Fruit fly (Drosophila melanogaster) whole organism, prepupa: ENCODE measurements around the gene CG31760.

Experiments used
- Blimp-1 ChIP-seq: fragments of 200-800 bp; sonication (Bioruptor generic); optimal IDR thresholded peaks from 3 replicates; lab custom pipeline; 2017; ENCODE audit warnings: missing biosample characterization, missing genetic modification characterization, mild to moderate bottlenecking, moderate library complexity, missing genetic modification reagents
- CG10631 ChIP-seq: fragments of 200-800 bp; sonication (Bioruptor generic); optimal IDR thresholded peaks from 2 replicates; lab custom pipeline; 2016; ENCODE audit warnings: missing biosample characterization, missing genetic modification characterization
- CG10669 ChIP-seq: fragments of 200-800 bp; sonication (Bioruptor generic); optimal IDR thresholded peaks from 3 replicates; lab custom pipeline; 2018; ENCODE audit warnings: missing biosample characterization, mild to moderate bottlenecking, missing genetic modification characterization, moderate library complexity
- CG11294 ChIP-seq: fragments of 200-800 bp; sonication (Bioruptor generic); IDR thresholded peaks from 2 replicates; pipeline ENCODE4 v1.3.6; 2022; ENCODE audit warnings: missing biosample characterization, missing genetic modification characterization
- CG11762 ChIP-seq: fragments of 200-800 bp; sonication (Bioruptor generic); optimal IDR thresholded peaks from 3 replicates; lab custom pipeline; 2016; ENCODE audit warnings: missing biosample characterization, missing genetic modification characterization; ENCODE audit not compliant: insufficient read depth
- CG1621 ChIP-seq: fragments of 200-800 bp; sonication (Bioruptor generic); optimal IDR thresholded peaks from 3 replicates; lab custom pipeline; 2018; ENCODE audit warnings: missing biosample characterization, mild to moderate bottlenecking, missing genetic modification characterization
- CG16779 ChIP-seq: fragments of 200-800 bp; sonication (Bioruptor generic); optimal IDR thresholded peaks from 3 replicates; lab custom pipeline; 2017; ENCODE audit warnings: missing biosample characterization, mild to moderate bottlenecking, missing genetic modification characterization
- CG3032 ChIP-seq: fragments of 200-800 bp; optimal IDR thresholded peaks from 2 replicates; lab custom pipeline; 2019; ENCODE audit warnings: missing biosample characterization, mild to moderate bottlenecking, missing genetic modification characterization, moderate library complexity
- CG31627 ChIP-seq: fragments of 200-800 bp; sonication (Bioruptor generic); optimal IDR thresholded peaks from 3 replicates; lab custom pipeline; 2016; ENCODE audit warnings: missing biosample characterization, missing genetic modification characterization
- CG32006 ChIP-seq: fragments of 200-800 bp; sonication (Bioruptor generic); optimal IDR thresholded peaks from 3 replicates; lab custom pipeline; 2017; ENCODE audit warnings: missing biosample characterization, mild to moderate bottlenecking, missing genetic modification characterization
- CG34406 ChIP-seq: fragments of 200-800 bp; sonication (Bioruptor generic); optimal IDR thresholded peaks from 3 replicates; lab custom pipeline; 2016; ENCODE audit warnings: missing biosample characterization, missing genetic modification characterization
- CG3919 ChIP-seq: fragments of 200-800 bp; sonication (Bioruptor generic); optimal IDR thresholded peaks from 3 replicates; lab custom pipeline; 2016; ENCODE audit warnings: missing biosample characterization, missing genetic modification characterization
- CG4318 ChIP-seq: fragments of 200-800 bp; sonication (Bioruptor generic); optimal IDR thresholded peaks from 3 replicates; lab custom pipeline; 2017; ENCODE audit warnings: missing biosample characterization, mild to moderate bottlenecking, missing genetic modification characterization
- CG6163 ChIP-seq: fragments of 200-800 bp; sonication (Bioruptor generic); IDR thresholded peaks from 3 replicates; pipeline ENCODE4 v1.3.6; 2022; ENCODE audit warnings: missing biosample characterization, missing genetic modification characterization
- CG6276 ChIP-seq: fragments of 200-800 bp; sonication (Bioruptor generic); optimal IDR thresholded peaks from 2 replicates; lab custom pipeline; 2017; ENCODE audit warnings: missing biosample characterization, mild to moderate bottlenecking, missing genetic modification characterization
- CG6792 ChIP-seq: fragments of 200-800 bp; sonication (Bioruptor generic); optimal IDR thresholded peaks from 3 replicates; lab custom pipeline; 2016; ENCODE audit warnings: missing biosample characterization, missing genetic modification characterization
- CG6854 ChIP-seq: fragments of 200-800 bp; sonication (Bioruptor generic); optimal IDR thresholded peaks from 2 replicates; lab custom pipeline; 2017; ENCODE audit warnings: missing biosample characterization, mild to moderate bottlenecking, missing genetic modification characterization
- CG8319 ChIP-seq: fragments of 200-800 bp; sonication (Bioruptor generic); optimal IDR thresholded peaks from 3 replicates; lab custom pipeline; 2016; ENCODE audit warnings: missing biosample characterization, missing genetic modification characterization
- Eip78C ChIP-seq: fragments of 200-800 bp; sonication (Bioruptor generic); peaks from one replicate; lab custom pipeline; 2016; ENCODE audit warnings: missing biosample characterization, missing genetic modification characterization
- Eip93F ChIP-seq: fragments of 200-800 bp; sonication (Bioruptor generic); optimal IDR thresholded peaks from 2 replicates; lab custom pipeline; 2016; ENCODE audit warnings: missing biosample characterization, mild to moderate bottlenecking, missing genetic modification characterization
- Gug ChIP-seq: fragments of 200-800 bp; sonication (Bioruptor generic); IDR thresholded peaks from 2 replicates; pipeline ENCODE4 v1.3.6; 2022; ENCODE audit warnings: missing biosample characterization, missing genetic modification characterization
- Hr38 ChIP-seq: sonication (Bioruptor generic); optimal IDR thresholded peaks from 2 replicates; lab custom pipeline; 2016; ENCODE audit warnings: missing biosample characterization, missing genetic modification characterization
- Hr39 ChIP-seq: fragments of 200-800 bp; sonication (Bioruptor generic); optimal IDR thresholded peaks from 2 replicates; lab custom pipeline; 2016; ENCODE audit warnings: missing biosample characterization, missing genetic modification characterization
- Hr4 ChIP-seq: fragments of 200-800 bp; sonication (Bioruptor generic); optimal IDR thresholded peaks from 3 replicates; lab custom pipeline; 2016; ENCODE audit warnings: missing biosample characterization, missing genetic modification characterization
- Met ChIP-seq: fragments of 200-800 bp; sonication (Bioruptor generic); optimal IDR thresholded peaks from 3 replicates; lab custom pipeline; 2016; ENCODE audit warnings: missing biosample characterization, missing genetic modification characterization
- OdsH ChIP-seq: fragments of 200-800 bp; sonication (Bioruptor generic); optimal IDR thresholded peaks from 3 replicates; lab custom pipeline; 2016; ENCODE audit warnings: missing biosample characterization, missing genetic modification characterization
- Sox102F ChIP-seq: fragments of 200-800 bp; sonication (Bioruptor generic); optimal IDR thresholded peaks from 2 replicates; lab custom pipeline; 2016; ENCODE audit warnings: missing biosample characterization, mild to moderate bottlenecking, missing genetic modification characterization
- Sox14 ChIP-seq: fragments of 200-800 bp; sonication (Bioruptor generic); optimal IDR thresholded peaks from 3 replicates; lab custom pipeline; 2016; ENCODE audit warnings: missing biosample characterization, missing genetic modification characterization
- Sox15 ChIP-seq: fragments of 200-800 bp; sonication (Bioruptor generic); optimal IDR thresholded peaks from 3 replicates; lab custom pipeline; 2016; ENCODE audit warnings: missing biosample characterization, missing genetic modification characterization
- achi ChIP-seq: fragments of 200-800 bp; sonication (Bioruptor generic); optimal IDR thresholded peaks from 3 replicates; lab custom pipeline; 2016; ENCODE audit warnings: missing biosample characterization, missing genetic modification characterization
- acj6 ChIP-seq: fragments of 200-800 bp; sonication (Bioruptor generic); optimal IDR thresholded peaks from 3 replicates; lab custom pipeline; 2016; ENCODE audit warnings: missing biosample characterization, missing genetic modification characterization
- cyc ChIP-seq: fragments of 200-800 bp; sonication (Bioruptor generic); optimal IDR thresholded peaks from 3 replicates; lab custom pipeline; 2016; ENCODE audit warnings: missing biosample characterization, missing genetic modification characterization
- eg ChIP-seq: fragments of 200-800 bp; sonication (Bioruptor generic); IDR thresholded peaks from 3 replicates; pipeline ENCODE4 v1.3.6; 2022; ENCODE audit warnings: missing biosample characterization, missing genetic modification characterization
- esn ChIP-seq: fragments of 200-800 bp; sonication (Bioruptor generic); optimal IDR thresholded peaks from 2 replicates; lab custom pipeline; 2016; ENCODE audit warnings: missing biosample characterization, mild to moderate bottlenecking, missing genetic modification characterization, moderate library complexity
- fd59A ChIP-seq: fragments of 200-800 bp; sonication (Bioruptor generic); optimal IDR thresholded peaks from 2 replicates; lab custom pipeline; 2017; ENCODE audit warnings: missing biosample characterization, mild to moderate bottlenecking, missing genetic modification characterization, missing genetic modification reagents
- fd85E ChIP-seq: fragments of 200-800 bp; sonication (Bioruptor generic); optimal IDR thresholded peaks from 3 replicates; lab custom pipeline; 2016; ENCODE audit warnings: missing biosample characterization, missing genetic modification characterization
- fkh ChIP-seq: fragments of 200-800 bp; sonication (Bioruptor generic); optimal IDR thresholded peaks from 3 replicates; lab custom pipeline; 2017; ENCODE audit warnings: missing biosample characterization, mild to moderate bottlenecking, missing genetic modification characterization, moderate library complexity
- lz ChIP-seq: fragments of 200-800 bp; sonication (Bioruptor generic); optimal IDR thresholded peaks from 3 replicates; lab custom pipeline; 2016; ENCODE audit warnings: missing biosample characterization, missing genetic modification characterization
- net ChIP-seq: fragments of 200-800 bp; sonication (Bioruptor generic); optimal IDR thresholded peaks from 3 replicates; lab custom pipeline; 2016; ENCODE audit warnings: missing biosample characterization, missing genetic modification characterization
- pdm3 ChIP-seq: fragments of 200-800 bp; sonication (Bioruptor generic); optimal IDR thresholded peaks from 3 replicates; lab custom pipeline; 2016; ENCODE audit warnings: missing biosample characterization, missing genetic modification characterization
- salr ChIP-seq, 2 experiments: fragments of 200-800 bp; sonication (Bioruptor generic); optimal IDR thresholded peaks; 3 replicates each; lab custom pipeline; 2016 to 2018; ENCODE audit warnings: missing biosample characterization in 2 of 2, missing genetic modification characterization in 2 of 2, mild to moderate bottlenecking in 1 of 2
- spab ChIP-seq: fragments of 200-800 bp; sonication (Bioruptor generic); optimal IDR thresholded peaks from 2 replicates; lab custom pipeline; 2017; ENCODE audit warnings: missing biosample characterization, mild to moderate bottlenecking, missing genetic modification characterization, missing genetic modification reagents
- ss ChIP-seq, 2 experiments: fragments of 200-800 bp; sonication (Bioruptor generic); optimal IDR thresholded peaks; 2 replicates in 1 of 2; 3 replicates in 1 of 2; lab custom pipeline; 2017 to 2018; ENCODE audit warnings: mild to moderate bottlenecking in 2 of 2, missing biosample characterization in 2 of 2, missing genetic modification characterization in 2 of 2, moderate library complexity in 1 of 2
- svp ChIP-seq: fragments of 200-800 bp; sonication (Bioruptor generic); peaks from one replicate; lab custom pipeline; 2016; ENCODE audit warnings: missing biosample characterization, missing genetic modification characterization
- vri ChIP-seq: fragments of 200-800 bp; sonication (Bioruptor generic); optimal IDR thresholded peaks from 3 replicates; lab custom pipeline; 2016; ENCODE audit warnings: missing biosample characterization, mild to moderate bottlenecking, missing genetic modification characterization

Gene CG31760

DNA sequence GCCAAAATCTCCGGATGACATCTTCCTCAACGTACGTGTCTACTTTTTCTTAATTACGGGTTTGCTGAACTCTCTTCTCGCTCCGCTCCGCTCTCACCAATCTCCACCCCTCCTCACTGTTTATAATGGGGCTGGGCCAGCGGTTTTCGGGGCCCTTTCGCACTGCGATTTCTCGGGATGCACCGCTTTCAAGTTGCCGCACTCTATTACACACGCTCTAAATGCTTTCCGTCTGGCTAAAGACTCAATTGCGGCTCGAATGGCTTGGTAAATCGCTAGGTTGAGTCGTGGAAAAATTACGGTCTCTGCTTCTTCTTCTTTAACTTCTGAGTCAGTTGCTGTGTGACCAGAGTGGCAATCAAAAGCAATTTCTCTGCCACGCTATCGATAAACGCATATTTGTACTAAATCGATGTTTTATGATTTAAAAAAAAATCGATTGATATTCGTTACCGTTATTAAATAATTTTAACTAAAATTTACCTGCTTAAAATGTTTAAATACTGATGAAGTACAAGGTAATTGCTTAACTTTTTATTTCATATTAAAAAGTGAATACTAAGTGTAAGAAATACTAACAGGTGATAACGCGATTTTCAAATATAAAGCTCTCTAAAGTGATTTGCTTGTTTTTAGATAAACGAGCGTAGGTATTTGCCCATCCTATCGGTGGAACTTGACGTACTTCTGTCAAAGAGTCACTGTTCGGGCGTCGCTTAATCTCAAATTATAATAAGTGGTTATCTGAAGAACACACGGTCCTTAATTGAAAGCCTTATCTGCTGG is 33.6 kb upstream of the CG31760 start, which contains the start of the genes Rab6 and Phae1:
TSS of gene Rab6 (minus strand) at position 338 of the 786 bp plus-strand sequence.
TSS of gene Phae1 (plus strand) at position 639 of the 786 bp plus-strand sequence.
- no peak for TF ChIP-seq Eip93F (GFP tag; lab: Kevin White, UChicago)
- TF ChIP-seq acj6: no peak
- no peak for TF ChIP-seq OdsH (GFP tag; lab: Kevin White, UChicago)
- no peak for TF ChIP-seq CG11762 (GFP tag; lab: Kevin White, UChicago)
- TF ChIP-seq fd59A (GFP tag; lab: Kevin White, UChicago): no peak
- TF ChIP-seq CG10631 (GFP tag; lab: Kevin White, UChicago): no peak
- no peak for TF ChIP-seq CG8319
- no peak for TF ChIP-seq Blimp-1 (GFP tag; lab: Kevin White, UChicago)
- no peak for TF ChIP-seq fkh (GFP tag; lab: Kevin White, UChicago)
- TF ChIP-seq Sox15: no peak
- no peak for TF ChIP-seq achi (GFP tag; lab: Kevin White, UChicago)
- TF ChIP-seq CG32006 (GFP tag; lab: Kevin White, UChicago): no peak
- no peak for TF ChIP-seq CG31627
- no peak for TF ChIP-seq esn
- no peak for TF ChIP-seq CG11294 (GFP tag; lab: Robert Waterston, UW)
- no peak for TF ChIP-seq cyc
- no peak for TF ChIP-seq CG3919 (GFP tag; lab: Kevin White, UChicago)
- TF ChIP-seq ss (GFP tag; optimal IDR thresholded peaks at IDR 0.05; lab: Kevin White, UChicago): no peak
- TF ChIP-seq Eip78C (GFP tag; lab: Kevin White, UChicago): peak; percentile 15
- TF ChIP-seq CG6276 (GFP tag; lab: Kevin White, UChicago): no peak
- TF ChIP-seq CG6163 (GFP tag; lab: Robert Waterston, UW): no peak
- no peak for TF ChIP-seq Met
- TF ChIP-seq CG1621 (tag; lab: Kevin White, UChicago): peak; percentile 73
- TF ChIP-seq CG6792 (GFP tag; lab: Kevin White, UChicago): no peak
- TF ChIP-seq svp (GFP tag; lab: Kevin White, UChicago): peak; percentile 77
- no peak for TF ChIP-seq Hr39 (GFP tag; lab: Kevin White, UChicago)
- no peak for TF ChIP-seq spab
- TF ChIP-seq CG16779 (tag; lab: Kevin White, UChicago): no peak
- TF ChIP-seq CG10669 (GFP tag; lab: Kevin White, UChicago): no peak
- TF ChIP-seq CG3032 (tag; lab: Kevin White, UChicago): peak; percentile 6
- no peak for TF ChIP-seq Hr38 (GFP tag; lab: Kevin White, UChicago)
- peak; percentile 68 for TF ChIP-seq CG6854 (GFP tag; lab: Kevin White, UChicago)
- TF ChIP-seq net (GFP tag; lab: Kevin White, UChicago): no peak
- no peak for TF ChIP-seq vri

DNA sequence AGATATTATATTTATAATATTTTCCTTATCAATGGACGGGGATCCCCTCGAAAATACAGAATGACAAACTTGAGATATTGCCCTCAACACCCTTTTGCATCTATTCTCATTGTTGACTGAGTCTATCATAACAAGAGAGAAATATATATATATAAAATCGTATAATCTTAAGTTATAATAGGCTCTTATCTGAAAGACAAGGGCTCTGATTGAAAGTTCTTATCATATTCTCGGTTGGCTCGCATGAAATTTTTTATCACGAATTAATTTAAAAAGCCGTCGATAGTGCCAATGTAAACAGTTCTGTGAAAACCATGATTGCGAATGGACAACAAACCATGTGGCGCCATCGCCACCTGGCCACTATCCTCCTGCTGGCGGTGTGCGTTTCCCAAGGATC is 31.8 kb upstream of the CG31760 start, which contains the start of gene Phae2:
TSS of gene Phae2 (plus strand) at position 301 of the 400 bp plus-strand sequence.
- TF ChIP-seq Hr4 (GFP tag; lab: Kevin White, UChicago): no peak
- TF ChIP-seq Eip78C (GFP tag; lab: Kevin White, UChicago): peak; percentile 32

- TF ChIP-seq Blimp-1 (GFP tag; lab: Kevin White, UChicago) (no peak), vri (peak; percentile 44), esn (peak; percentile 39), CG34406 (GFP tag; lab: Kevin White, UChicago) (no peak), CG6792 (GFP tag; lab: Kevin White, UChicago) (no peak), svp (GFP tag; lab: Kevin White, UChicago) (peak; percentile 71), Sox102F (GFP tag; lab: Kevin White, UChicago) (peak; percentile 43), Eip78C (GFP tag; lab: Kevin White, UChicago) (peak; percentile 55), salr (GFP tag; optimal IDR thresholded peaks at IDR 0.05; lab: Kevin White, UChicago) (peak in 1 of 2 experiments; percentile 47), CG6163 (GFP tag; lab: Robert Waterston, UW) (no peak), spab (no peak), Hr39 (GFP tag; lab: Kevin White, UChicago) (no peak), Sox14 (GFP tag; lab: Kevin White, UChicago) (peak; percentile 1), eg (GFP tag; lab: Robert Waterston, UW) (no peak), Gug (GFP tag; lab: Robert Waterston, UW) (no peak), Sox15 (no peak), CG4318 (GFP tag; lab: Kevin White, UChicago) (no peak), CG3032 (tag; lab: Kevin White, UChicago) (peak; percentile 19), lz (GFP tag; lab: Kevin White, UChicago) (no peak), fd85E (no peak), pdm3 (GFP tag; lab: Kevin White, UChicago) (no peak), CG1621 (tag; lab: Kevin White, UChicago) (no peak)
Measured at dm6 chr2L:12112943-12113557, 29.5 kb upstream of the CG31760 start.
